Worm (Caenorhabditis elegans): ENCODE measurements around the gene Y73B6BL.31.

- TF ChIP-seq snpc-4 (tag; optimal IDR thresholded peaks at IDR 0.05) (no peak), ztf-11 (tag; optimal IDR thresholded peaks at IDR 0.05) (no peak), pha-4 (tag; optimal IDR thresholded peaks at IDR 0.05) (peak; percentile 71), nhr-28 (tag; optimal IDR thresholded peaks at IDR 0.05) (no peak), lin-32 (GFP tag; optimal IDR thresholded peaks at IDR 0.05) (no peak), elt-1 (tag; optimal IDR thresholded peaks at IDR 0.05; ENCODE audit: borderline replicate concordance, insufficient read depth) (no peak), elt-3 (tag; optimal IDR thresholded peaks at IDR 0.05) (no peak), ces-1 (GFP tag; optimal IDR thresholded peaks at IDR 0.05) (peak; percentile 80), unc-62 (GFP tag; optimal IDR thresholded peaks at IDR 0.05) (peak; percentile 90), nhr-76 (tag; optimal IDR thresholded peaks at IDR 0.05) (no peak), tbx-8 (GFP tag; optimal IDR thresholded peaks at IDR 0.05) (no peak), ceh-83 (GFP tag; optimal IDR thresholded peaks at IDR 0.05) (no peak)
These were observed 33.0 kb downstream of the Y73B6BL.31 start for ce11 chrIV:6474751-6475150.

All from whole organism, mixed stage, embryonic.